Fruit fly (Drosophila melanogaster) whole organism, embryonic: ENCODE results near the gene CG45100.
A peak's percentile ranks its signal among the peaks of the same experiment; 100 is the strongest.

Experiments used
- Awh ChIP-seq: fragments of 200-800 bp; sonication (Bioruptor generic); IDR thresholded peaks from 2 replicates; pipeline ENCODE4, ENCODE4 v1.3.6; 2022; ENCODE audit warnings: missing biosample characterization, missing genetic modification characterization
- CG10147 ChIP-seq: fragments of 200-800 bp; sonication (Bioruptor generic); optimal IDR thresholded peaks from 2 replicates; lab custom pipeline; 2019; ENCODE audit warnings: missing biosample characterization, mild to moderate bottlenecking, missing genetic modification characterization, moderate library complexity
- CG10267 ChIP-seq: fragments of 200-800 bp; sonication (Bioruptor generic); optimal IDR thresholded peaks from 2 replicates; lab custom pipeline; 2018; ENCODE audit warnings: missing biosample characterization, mild to moderate bottlenecking, missing genetic modification characterization, moderate library complexity
- CG12071 ChIP-seq: fragments of 200-800 bp; sonication (Bioruptor generic); optimal IDR thresholded peaks from 3 replicates; lab custom pipeline; 2018; ENCODE audit warnings: missing biosample characterization, mild to moderate bottlenecking, missing genetic modification characterization
- CG12769 ChIP-seq: fragments of 200-800 bp; sonication (Bioruptor generic); optimal IDR thresholded peaks from 2 replicates; lab custom pipeline; 2019; ENCODE audit warnings: missing biosample characterization, mild to moderate bottlenecking, missing genetic modification characterization, moderate library complexity
- CG17186 ChIP-seq: fragments of 200-800 bp; sonication (Bioruptor generic); optimal IDR thresholded peaks from 3 replicates; lab custom pipeline; 2017; ENCODE audit warnings: missing biosample characterization, missing genetic modification reagents, missing genetic modification characterization
- CG17568 ChIP-seq: fragments of 200-800 bp; sonication (Bioruptor generic); optimal IDR thresholded peaks from 2 replicates; lab custom pipeline; 2018; ENCODE audit warnings: missing biosample characterization, mild to moderate bottlenecking, missing genetic modification characterization, moderate library complexity
- CG18619 ChIP-seq: fragments of 200-800 bp; sonication (Bioruptor generic); optimal IDR thresholded peaks from 3 replicates; lab custom pipeline; 2017; ENCODE audit warnings: missing biosample characterization, mild to moderate bottlenecking, missing genetic modification characterization
- CG18764 ChIP-seq: fragments of 200-800 bp; sonication (Bioruptor generic); optimal IDR thresholded peaks from 3 replicates; lab custom pipeline; 2016; ENCODE audit warnings: missing biosample characterization, missing genetic modification characterization
- CG2199 ChIP-seq: fragments of 200-800 bp; sonication (Bioruptor generic); IDR thresholded peaks from 3 replicates; pipeline ENCODE4 v1.3.6; 2022; ENCODE audit warnings: missing biosample characterization, missing genetic modification characterization
- CG30431 ChIP-seq: fragments of 200-800 bp; sonication (Bioruptor generic); optimal IDR thresholded peaks from 2 replicates; lab custom pipeline; 2017; ENCODE audit warnings: missing biosample characterization, missing genetic modification characterization
- CG4730 ChIP-seq: fragments of 200-800 bp; sonication (Bioruptor generic); IDR thresholded peaks from 2 replicates; pipeline ENCODE4 v1.3.6; 2022; ENCODE audit warnings: missing biosample characterization, missing genetic modification characterization
- CG4820 ChIP-seq: fragments of 200-800 bp; sonication (Bioruptor generic); optimal IDR thresholded peaks from 3 replicates; lab custom pipeline; 2016; ENCODE audit warnings: missing biosample characterization, missing genetic modification characterization
- CG5180 ChIP-seq: fragments of 200-800 bp; sonication (Bioruptor generic); optimal IDR thresholded peaks from 3 replicates; lab custom pipeline; 2017; ENCODE audit warnings: missing biosample characterization, missing genetic modification characterization, mild to moderate bottlenecking, moderate library complexity, missing genetic modification reagents
- CG7928 ChIP-seq: fragments of 200-800 bp; sonication (Bioruptor generic); optimal IDR thresholded peaks from 2 replicates; lab custom pipeline; 2017; ENCODE audit warnings: missing biosample characterization, mild to moderate bottlenecking, missing genetic modification characterization
- D ChIP-seq, 2 experiments: fragments of 200-800 bp in 1 of 2; fragments of >200 bp in 1 of 2; sonication (Bioruptor generic) in 1 of 2; optimal IDR thresholded peaks; 2 replicates in 1 of 2; 3 replicates in 1 of 2; lab custom pipeline; 2017; ENCODE audit warnings: mild to moderate bottlenecking in 1 of 2, missing biosample characterization in 1 of 2, missing genetic modification characterization in 1 of 2, missing genetic modification reagents in 1 of 2
- D19A ChIP-seq: fragments of 200-800 bp; optimal IDR thresholded peaks from 3 replicates; lab custom pipeline; 2019; ENCODE audit warnings: missing biosample characterization, mild to moderate bottlenecking, missing genetic modification characterization, moderate library complexity
- Dbx ChIP-seq: fragments of 200-800 bp; sonication (Bioruptor generic); IDR thresholded peaks from 3 replicates; pipeline ENCODE4 v1.3.6; 2022; ENCODE audit warnings: missing biosample characterization, missing genetic modification characterization
- Doc2 ChIP-seq: fragments of 200-800 bp; sonication (Bioruptor generic); IDR thresholded peaks from 2 replicates; pipeline ENCODE4 v1.3.6; 2022; ENCODE audit warnings: missing biosample characterization, missing genetic modification characterization
- Drgx ChIP-seq: fragments of 200-800 bp; sonication (Bioruptor generic); IDR thresholded peaks from 2 replicates; pipeline ENCODE4 v1.3.6; 2022; ENCODE audit warnings: missing biosample characterization, missing genetic modification characterization
- E2f2 ChIP-seq: fragments of 200-800 bp; sonication (Bioruptor generic); IDR thresholded peaks from 2 replicates; pipeline ENCODE4 v1.3.6; 2022; ENCODE audit warnings: missing biosample characterization, missing genetic modification characterization
- Eip74EF ChIP-seq, 2 experiments: fragments of 200-800 bp in 1 of 2; fragments of >200 bp in 1 of 2; sonication (Bioruptor generic) in 1 of 2; optimal IDR thresholded peaks; 2 replicates each; lab custom pipeline; 2017 to 2019; ENCODE audit warnings: missing biosample characterization in 2 of 2, missing genetic modification characterization in 2 of 2, mild to moderate bottlenecking in 1 of 2, moderate library complexity in 1 of 2
- Lpt ChIP-seq: fragments of >200 bp; optimal IDR thresholded peaks from 2 replicates; lab custom pipeline; 2018; ENCODE audit warnings: missing biosample characterization, missing genetic modification characterization
- Med ChIP-seq: fragments of 200-800 bp; sonication (Bioruptor generic); peaks from one replicate; lab custom pipeline; 2016; ENCODE audit warnings: missing biosample characterization, missing genetic modification characterization, mild to moderate bottlenecking, inconsistent platforms, moderate library complexity
- Myb ChIP-seq: fragments of 200-800 bp; sonication (Bioruptor generic); optimal IDR thresholded peaks from 2 replicates; lab custom pipeline; 2016; ENCODE audit warnings: missing biosample characterization, missing genetic modification characterization
- NC2α ChIP-seq: fragments of 200-800 bp; sonication (Bioruptor generic); optimal IDR thresholded peaks from 2 replicates; lab custom pipeline; 2016; ENCODE audit warnings: missing biosample characterization, missing genetic modification characterization
- Ptx1 ChIP-seq: fragments of 200-800 bp; sonication (Bioruptor generic); IDR thresholded peaks from 2 replicates; pipeline ENCODE4 v1.3.6; 2022; ENCODE audit warnings: missing biosample characterization, missing genetic modification characterization
- Stat92E ChIP-seq, 3 experiments: fragments of >200 bp in 2 of 3; fragments of 200-800 bp in 1 of 3; sonication (Bioruptor generic) in 1 of 3; optimal IDR thresholded peaks; 2 replicates each; lab custom pipeline; 2017 to 2019; ENCODE audit warnings: missing biosample characterization in 3 of 3, missing genetic modification characterization in 3 of 3, mild to moderate bottlenecking in 1 of 3, moderate library complexity in 1 of 3
- Tbp ChIP-seq: fragments of >200 bp; optimal IDR thresholded peaks from 2 replicates; lab custom pipeline; 2018; ENCODE audit warnings: missing biosample characterization, missing genetic modification characterization
- bbx ChIP-seq: fragments of 200-800 bp; sonication (Bioruptor generic); IDR thresholded peaks from 2 replicates; pipeline ENCODE4 v1.3.6; 2022; ENCODE audit warnings: missing biosample characterization, missing genetic modification characterization; ENCODE audit not compliant: partially characterized antibody
- cwo ChIP-seq: fragments of 200-800 bp; sonication (Bioruptor generic); optimal IDR thresholded peaks from 3 replicates; lab custom pipeline; 2017; ENCODE audit warnings: missing biosample characterization, missing genetic modification characterization, mild to moderate bottlenecking, moderate library complexity, missing genetic modification reagents
- dysf ChIP-seq: fragments of 200-800 bp; sonication (Bioruptor generic); IDR thresholded peaks from 3 replicates; pipeline ENCODE4 v1.3.6; 2022; ENCODE audit warnings: missing biosample characterization, missing genetic modification characterization
- emc ChIP-seq: fragments of 200-800 bp; sonication (Bioruptor generic); optimal IDR thresholded peaks from 2 replicates; lab custom pipeline; 2016; ENCODE audit warnings: missing biosample characterization, missing genetic modification characterization
- esg ChIP-seq: fragments of 200-800 bp; sonication (Bioruptor generic); conservative IDR thresholded peaks from 2 replicates; pipeline ENCODE4 v1.3.6; 2022; ENCODE audit warnings: missing biosample characterization, missing genetic modification characterization
- fd64A ChIP-seq: fragments of 200-800 bp; sonication (Bioruptor generic); optimal IDR thresholded peaks from 3 replicates; lab custom pipeline; 2018; ENCODE audit warnings: missing biosample characterization, mild to moderate bottlenecking, missing genetic modification characterization
- fru ChIP-seq: fragments of >200 bp; optimal IDR thresholded peaks from 2 replicates; lab custom pipeline; 2017
- ftz-f1 ChIP-seq: fragments of 200-800 bp; sonication (Bioruptor generic); optimal IDR thresholded peaks from 2 replicates; lab custom pipeline; 2016; ENCODE audit warnings: missing biosample characterization, missing genetic modification characterization
- gcm ChIP-seq: fragments of 200-800 bp; sonication (Bioruptor generic); optimal IDR thresholded peaks from 2 replicates; lab custom pipeline; 2019; ENCODE audit warnings: missing biosample characterization, mild to moderate bottlenecking, missing genetic modification characterization, moderate library complexity
- grn ChIP-seq: fragments of 200-800 bp; sonication (Bioruptor generic); optimal IDR thresholded peaks from 3 replicates; lab custom pipeline; 2017; ENCODE audit warnings: missing biosample characterization, missing genetic modification characterization
- gt ChIP-seq: fragments of 200-800 bp; sonication (Bioruptor generic); IDR thresholded peaks from 2 replicates; pipeline ENCODE4 v1.3.6; 2022; ENCODE audit warnings: missing biosample characterization, missing genetic modification characterization
- hb ChIP-seq: fragments of 200-800 bp; sonication (Bioruptor generic); IDR thresholded peaks from 3 replicates; pipeline ENCODE4 v1.3.6; 2022; ENCODE audit warnings: missing biosample characterization, missing genetic modification characterization; ENCODE audit not compliant: partially characterized antibody
- pan ChIP-seq, 4 experiments: fragments of >200 bp in 3 of 4; fragments of 200-800 bp in 1 of 4; sonication (Bioruptor generic) in 1 of 4; optimal IDR thresholded peaks in 3 of 4; IDR thresholded peaks in 1 of 4; 2 replicates each; pipeline versions ENCODE4 v1.3.6 to Lab custom; 2017 to 2022; ENCODE audit warnings: missing biosample characterization in 2 of 4, missing genetic modification characterization in 2 of 4, mixed read lengths in 1 of 4
- peb ChIP-seq: fragments of 200-800 bp; sonication (Bioruptor generic); IDR thresholded peaks from 2 replicates; pipeline ENCODE4 v1.3.6; 2022; ENCODE audit warnings: missing biosample characterization, missing genetic modification characterization
- row ChIP-seq: fragments of 200-800 bp; sonication (Bioruptor generic); IDR thresholded peaks from 3 replicates; pipeline ENCODE4 v1.3.6; 2022; ENCODE audit warnings: missing biosample characterization, missing genetic modification characterization
- sd ChIP-seq: fragments of 200-800 bp; sonication (Bioruptor generic); optimal IDR thresholded peaks from 3 replicates; lab custom pipeline; 2018; ENCODE audit warnings: missing biosample characterization, mild to moderate bottlenecking, missing genetic modification characterization, moderate library complexity
- sens-2 ChIP-seq: fragments of 200-800 bp; sonication (Bioruptor generic); IDR thresholded peaks from 2 replicates; pipeline ENCODE4 v1.3.6; 2022; ENCODE audit warnings: missing biosample characterization, missing genetic modification characterization
- sqz ChIP-seq: fragments of 200-800 bp; sonication (Bioruptor generic); optimal IDR thresholded peaks from 3 replicates; lab custom pipeline; 2018; ENCODE audit warnings: missing biosample characterization, mild to moderate bottlenecking, missing genetic modification characterization
- sug ChIP-seq: fragments of 200-800 bp; optimal IDR thresholded peaks from 2 replicates; lab custom pipeline; 2019; ENCODE audit warnings: missing biosample characterization, mild to moderate bottlenecking, missing genetic modification characterization, moderate library complexity
- trem ChIP-seq: fragments of 200-800 bp; optimal IDR thresholded peaks from 3 replicates; lab custom pipeline; 2019; ENCODE audit warnings: missing biosample characterization, mild to moderate bottlenecking, missing genetic modification characterization, moderate library complexity
- yki ChIP-seq: fragments of >200 bp; optimal IDR thresholded peaks from 3 replicates; lab custom pipeline; 2018
- zfh1 ChIP-seq: fragments of 200-800 bp; sonication (Bioruptor generic); IDR thresholded peaks from 3 replicates; pipeline ENCODE4 v1.3.6; 2022; ENCODE audit warnings: missing biosample characterization, missing genetic modification characterization

Gene CG45100

DNA sequence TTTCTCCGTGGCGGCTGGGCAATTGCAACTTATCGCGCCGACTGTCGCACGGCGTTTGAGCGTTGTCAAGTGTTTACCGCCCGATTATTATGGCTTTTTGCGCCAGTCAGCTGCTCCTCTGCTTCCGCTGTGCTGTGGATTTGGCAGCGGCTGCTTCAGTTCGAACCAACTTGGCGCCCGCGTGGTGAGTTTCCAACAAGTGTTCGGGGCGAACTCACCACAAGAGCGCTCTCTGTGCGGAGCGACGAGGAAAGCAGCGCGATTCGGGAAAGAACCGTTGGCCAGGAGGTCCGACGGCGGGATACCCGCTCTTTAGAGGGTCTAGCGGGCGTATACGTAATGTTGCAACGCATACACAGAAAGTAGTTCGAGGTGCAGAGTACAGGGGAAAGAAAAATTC, 28.2 kb upstream of the CG45100 start, which contains the start of gene NKCC (continued):
- no peak for TF ChIP-seq Awh
- TF ChIP-seq hb (GFP tag; lab: Robert Waterston, UW), result no peak
- TF ChIP-seq CG4820, result no peak
- TF ChIP-seq Med (GFP tag; lab: Kevin White, UChicago), result peak; percentile 82
- no peak for TF ChIP-seq peb (GFP tag; lab: Robert Waterston, UW)
- TF ChIP-seq sug (tag; lab: Kevin White, UChicago), result peak; percentile 22
- TF ChIP-seq Tbp (GFP tag; lab: Kevin White, UChicago), result no peak
- peak; percentile 86 for TF ChIP-seq CG5180 (GFP tag; lab: Kevin White, UChicago)
- 0 out of 2 replicates have a peak, but pooled peaks have one; percentile 4 for TF ChIP-seq sens-2 (GFP tag; lab: Robert Waterston, UW)
- no peak for TF ChIP-seq D19A
- TF ChIP-seq E2f2 (GFP tag; lab: Robert Waterston, UW), result peak; percentile 46; the same call in 1 of the 2 replicates
- TF ChIP-seq emc (GFP tag; lab: Kevin White, UChicago), result no peak
- TF ChIP-seq Myb (GFP tag; lab: Kevin White, UChicago), result peak; percentile 1
- TF ChIP-seq Doc2 (GFP tag; lab: Robert Waterston, UW), result no peak
- no peak for TF ChIP-seq esg
- TF ChIP-seq D (optimal IDR thresholded peaks at IDR 0.05; lab: Kevin White, UChicago), result no peak
- no peak for TF ChIP-seq D (GFP tag; optimal IDR thresholded peaks at IDR 0.05; lab: Kevin White, UChicago)
- no peak for TF ChIP-seq CG10267 (tag; lab: Kevin White, UChicago)
- no peak for TF ChIP-seq fd64A (GFP tag; lab: Kevin White, UChicago)
- TF ChIP-seq CG4730 (GFP tag; lab: Robert Waterston, UW), result no peak
- no peak for TF ChIP-seq row (GFP tag; lab: Robert Waterston, UW)
- no peak for TF ChIP-seq CG7928 (GFP tag; lab: Kevin White, UChicago)
- no peak for TF ChIP-seq CG18619 (GFP tag; lab: Kevin White, UChicago)
- TF ChIP-seq zfh1 (GFP tag; lab: Robert Waterston, UW), result 0 out of 3 replicates have a peak, but pooled peaks have one; percentile 12
- TF ChIP-seq CG30431 (GFP tag; lab: Kevin White, UChicago), result no peak
- TF ChIP-seq CG12071 (GFP tag; lab: Kevin White, UChicago), result no peak
- TF ChIP-seq gcm, result no peak
- TF ChIP-seq dysf (GFP tag; lab: Robert Waterston, UW), result no peak
- no peak for TF ChIP-seq CG17568
- TF ChIP-seq CG2199 (GFP tag; lab: Robert Waterston, UW), result no peak
- TF ChIP-seq Stat92E (GFP tag; optimal IDR thresholded peaks at IDR 0.05; lab: Kevin White, UChicago), result no peak
- TF ChIP-seq, all 482 proteins: peak for 25

DNA sequence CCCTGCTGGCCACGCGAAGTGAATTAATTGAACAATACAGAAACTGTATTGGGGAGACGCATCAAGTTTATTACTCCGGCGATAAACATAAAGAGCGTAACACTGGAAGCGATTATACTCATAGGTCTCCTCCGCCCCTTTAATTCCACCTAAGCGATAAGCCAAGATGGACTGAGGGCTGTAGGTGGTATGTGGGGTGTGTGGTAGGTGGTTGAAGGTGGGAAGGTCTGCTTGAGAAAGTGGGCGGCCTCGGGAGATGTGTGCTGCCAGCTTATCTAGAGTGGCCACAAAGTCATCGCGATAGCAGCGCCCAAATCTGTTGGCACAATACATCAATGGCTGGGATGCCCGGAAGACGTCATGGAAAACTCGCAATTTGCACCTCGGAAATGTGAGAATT, 23.2 kb upstream of the CG45100 start:
- TF ChIP-seq CG12769 (tag; lab: Kevin White, UChicago), result peak; percentile 47
- 0 out of 3 replicates have a peak, but pooled peaks have one; percentile 5 for TF ChIP-seq Dbx
- TF ChIP-seq CG10147 (GFP tag; lab: Kevin White, UChicago), result no peak
- TF ChIP-seq cwo (GFP tag; lab: Kevin White, UChicago), result peak; percentile 31
- no peak for TF ChIP-seq Lpt (GFP tag; lab: Kevin White, UChicago)
- peak; percentile 85 for TF ChIP-seq sug (tag; lab: Kevin White, UChicago)
- TF ChIP-seq trem, result no peak
- no peak for TF ChIP-seq Ptx1 (GFP tag; lab: Robert Waterston, UW)
- TF ChIP-seq grn, result peak; percentile 71
- TF ChIP-seq NC2α, result no peak
- no peak for TF ChIP-seq Drgx (GFP tag; lab: Robert Waterston, UW)
- TF ChIP-seq CG17186 (GFP tag; lab: Kevin White, UChicago), result no peak
- 0 out of 2 replicates have a peak, but pooled peaks have one; percentile 16 for TF ChIP-seq bbx (GFP tag; lab: Robert Waterston, UW)
- no peak for TF ChIP-seq fru (lab: Kevin White, UChicago)
- no peak for TF ChIP-seq sqz (GFP tag; lab: Kevin White, UChicago)
- peak; percentile 34 for TF ChIP-seq sd (tag; lab: Kevin White, UChicago)
- TF ChIP-seq pan (optimal IDR thresholded peaks at IDR 0.05; lab: Kevin White, UChicago), result no peak
- peak in 1 of 2 experiments; percentile 10 for TF ChIP-seq pan (GFP tag; optimal IDR thresholded peaks at IDR 0.05 in 1 of 2, IDR thresholded peaks at IDR 0.05 in 1 of 2)
- TF ChIP-seq ftz-f1 (GFP tag; lab: Kevin White, UChicago), result peak; percentile 56
- TF ChIP-seq yki (lab: Kevin White, UChicago), result no peak
- no peak for TF ChIP-seq CG18764 (GFP tag; lab: Kevin White, UChicago)
- TF ChIP-seq Eip74EF (GFP tag; optimal IDR thresholded peaks at IDR 0.05; lab: Kevin White, UChicago), result no peak
- TF ChIP-seq gt, result no peak
